Fruit fly (Drosophila melanogaster): Measurements from ENCODE around the gene CG2260.

DNA sequence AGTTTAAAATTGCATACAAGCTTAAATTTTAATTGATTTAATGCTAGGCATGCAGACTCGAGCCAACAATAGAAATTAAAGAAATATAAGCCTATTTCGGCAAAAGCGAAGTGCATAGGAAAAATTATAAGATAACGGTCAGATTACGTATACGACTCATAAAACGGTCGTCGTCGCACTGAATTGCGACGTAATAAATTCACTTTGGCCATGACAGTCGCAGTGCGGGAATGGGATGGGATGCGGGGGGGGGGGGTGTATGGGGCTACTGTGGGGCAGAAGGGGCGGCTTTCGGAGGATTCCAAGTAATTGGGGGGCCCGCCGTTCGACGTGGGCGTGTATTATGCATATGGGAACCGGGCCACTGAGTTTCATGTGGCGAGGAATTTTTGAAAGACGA lies 10.0 kb downstream of the CG2260 start:
- no peak for TF ChIP-seq h (optimal IDR thresholded peaks at IDR 0.05)
- no peak for TF ChIP-seq insv (optimal IDR thresholded peaks at IDR 0.05)
- TF ChIP-seq psq (optimal IDR thresholded peaks at IDR 0.05): no peak
- TF ChIP-seq Sin3A (optimal IDR thresholded peaks at IDR 0.05): no peak
- no peak for TF ChIP-seq Myc (optimal IDR thresholded peaks at IDR 0.05)
- no peak for TF ChIP-seq ttk (optimal IDR thresholded peaks at IDR 0.05)

Measured in Kc167 (cell line).